Worm (Caenorhabditis elegans): ENCODE results near the gene str-79.

str-79 gene

ce11 chrX:2014521-2014920 lies 44.8 kb downstream of the str-79 start:
- TF ChIP-seq php-3 (GFP tag; IDR thresholded peaks at IDR 0.05) (peak; percentile 76), F49E8.2 (tag; optimal IDR thresholded peaks at IDR 0.05; ENCODE audit: borderline replicate concordance) (no peak), nhr-77 (tag; optimal IDR thresholded peaks at IDR 0.05) (peak; percentile 41), lin-1 (GFP tag; IDR thresholded peaks at IDR 0.05) (peak; percentile 69; the same call in 1 of the 2 replicates), ztf-11 (tag; optimal IDR thresholded peaks at IDR 0.05) (no peak), sdz-12 (GFP tag; optimal IDR thresholded peaks at IDR 0.05) (no peak), nhr-25 (tag; optimal IDR thresholded peaks at IDR 0.05; ENCODE audit: borderline replicate concordance, insufficient read depth) (no peak), nhr-11 (tag; optimal IDR thresholded peaks at IDR 0.05) (no peak), dmd-6 (GFP tag; IDR thresholded peaks at IDR 0.05) (peak; percentile 87), nhr-28 (tag; optimal IDR thresholded peaks at IDR 0.05) (peak; percentile 80), pqm-1 (tag; optimal IDR thresholded peaks at IDR 0.05) (peak; percentile 80), aha-1 (tag) (peak; percentile 86), daf-16 (GFP tag; optimal IDR thresholded peaks at IDR 0.05) (peak in 1 of 2 experiments; percentile 43), daf-16 (tag; optimal IDR thresholded peaks at IDR 0.05) (peak; percentile 51), mes-2 (tag; optimal IDR thresholded peaks at IDR 0.05; ENCODE audit: poor library complexity, severe bottlenecking) (peak; percentile 20), ZK337.2 (GFP tag; IDR thresholded peaks at IDR 0.05) (no peak), mep-1 (tag; optimal IDR thresholded peaks at IDR 0.05) (peak; percentile 24), dve-1 (tag; optimal IDR thresholded peaks at IDR 0.05; ENCODE audit: insufficient read depth) (peak; percentile 80), F26F4.8 (GFP tag; conservative IDR thresholded peaks at IDR 0.05) (no peak), T20F7.1 (GFP tag; optimal IDR thresholded peaks at IDR 0.05) (no peak), nhr-48 (tag; optimal IDR thresholded peaks at IDR 0.05) (peak; percentile 50), hif-1 (tag; optimal IDR thresholded peaks at IDR 0.05) (peak in 1 of 2 experiments; percentile 17), hlh-11 (tag; optimal IDR thresholded peaks at IDR 0.05) (peak; percentile 77), hlh-30 (tag; optimal IDR thresholded peaks at IDR 0.05; ENCODE audit: insufficient read depth) (peak; percentile 24), mdt-29 (GFP tag; IDR thresholded peaks at IDR 0.05) (no peak), unc-62 (GFP tag; optimal IDR thresholded peaks at IDR 0.05 in 1 of 2) (peak in 1 of 2 experiments; percentile 89), unc-62 (tag; optimal IDR thresholded peaks at IDR 0.05) (no peak), lsy-2 (tag; optimal IDR thresholded peaks at IDR 0.05) (peak in 1 of 2 experiments; percentile 18)

DNA sequence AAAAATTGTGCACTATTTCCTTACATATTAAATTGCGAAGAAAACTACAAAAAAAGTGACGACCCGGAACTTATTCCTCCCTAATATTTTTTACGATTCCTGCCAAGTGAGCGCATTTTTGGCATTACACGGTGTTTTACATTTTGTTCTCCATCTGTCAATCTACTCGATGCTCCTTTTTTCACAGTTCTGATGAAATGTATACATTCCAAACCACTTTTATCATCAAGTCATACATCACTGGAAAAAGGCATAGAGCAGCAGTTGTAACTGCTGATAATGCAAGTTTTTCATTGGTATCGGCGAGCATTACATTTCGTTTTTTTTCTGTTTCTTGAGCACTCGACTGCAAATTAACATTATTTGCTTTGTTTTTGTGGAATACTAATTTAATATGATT lies 48.5 kb downstream of the str-79 start:
- TF ChIP-seq mes-2 (tag; optimal IDR thresholded peaks at IDR 0.05; ENCODE audit: poor library complexity, severe bottlenecking) = peak; percentile 31
- peak; percentile 72 for TF ChIP-seq dmd-6 (GFP tag; IDR thresholded peaks at IDR 0.05)
- TF ChIP-seq T26A8.4 (GFP tag; IDR thresholded peaks at IDR 0.05) = no peak
- no peak for TF ChIP-seq zip-2 (tag; optimal IDR thresholded peaks at IDR 0.05)
- no peak for TF ChIP-seq snpc-1.2 (GFP tag; IDR thresholded peaks at IDR 0.05)
- peak; percentile 49 for TF ChIP-seq nhr-28 (tag; optimal IDR thresholded peaks at IDR 0.05)
- no peak for TF ChIP-seq fkh-10 (GFP tag; optimal IDR thresholded peaks at IDR 0.05)
- no peak for TF ChIP-seq dpl-1 (GFP tag; optimal IDR thresholded peaks at IDR 0.05)
- peak; percentile 44 for TF ChIP-seq hlh-11 (tag; optimal IDR thresholded peaks at IDR 0.05)
- peak; percentile 21 for TF ChIP-seq hlh-30 (tag; optimal IDR thresholded peaks at IDR 0.05; ENCODE audit: insufficient read depth)
- no peak for TF ChIP-seq daf-16 (GFP tag; optimal IDR thresholded peaks at IDR 0.05)
- TF ChIP-seq daf-16 (tag; optimal IDR thresholded peaks at IDR 0.05) = peak; percentile 35
- TF ChIP-seq pqm-1 (tag; optimal IDR thresholded peaks at IDR 0.05) = peak; percentile 91
- peak; percentile 70 for TF ChIP-seq php-3 (GFP tag; IDR thresholded peaks at IDR 0.05)
- TF ChIP-seq zip-11 (GFP tag; IDR thresholded peaks at IDR 0.05) = no peak
- peak; percentile 19 for TF ChIP-seq dve-1 (tag; optimal IDR thresholded peaks at IDR 0.05; ENCODE audit: insufficient read depth)
- TF ChIP-seq tra-1 (GFP tag; IDR thresholded peaks at IDR 0.05) = 0 out of 2 replicates have a peak, but pooled peaks have one; percentile 60

ce11 chrX:2018848-2019247 lies 49.2 kb downstream of the str-79 start, which contains the start of gene Y102A11A.3:
Y102A11A.3 (plus strand) TSS chrX:2019148.
- TF ChIP-seq lin-1 (GFP tag; IDR thresholded peaks at IDR 0.05) (no peak), nhr-41 (GFP tag; IDR thresholded peaks at IDR 0.05) (no peak), pqm-1 (tag; optimal IDR thresholded peaks at IDR 0.05) (no peak), lim-7 (GFP tag; IDR thresholded peaks at IDR 0.05) (no peak)

Data from whole organism, L4 larva.